Worm (Caenorhabditis elegans) whole organism, late embryonic: ENCODE results near the gene dgn-2.

Experiments used
- fax-1 ChIP-seq: sonication (generic microtip); optimal IDR thresholded peaks from 2 replicates; lab custom pipeline; 2016; ENCODE audit warnings: missing genotype, missing genetic modification characterization, missing compliant biosample characterization
- nhr-232 ChIP-seq: sonication (generic microtip); optimal IDR thresholded peaks from 2 replicates; lab custom pipeline; 2016; ENCODE audit warnings: missing genetic modification characterization, missing compliant biosample characterization
- tbx-7 ChIP-seq: sonication (generic microtip); optimal IDR thresholded peaks from 2 replicates; lab custom pipeline; 2016; ENCODE audit warnings: missing genotype, missing genetic modification characterization, missing compliant biosample characterization

ce11 chrX:1416776-1417354, 49.5 kb upstream of the dgn-2 start, which contains the start of the genes F19G12.4 and F19G12.8:
- no peak for TF ChIP-seq tbx-7 (tag; lab: Kevin White, UChicago)
- TF ChIP-seq fax-1 = no peak
- no peak for TF ChIP-seq nhr-232
